4 fruit fly cellular contexts compared by ENCODE assay signal in genomic region chr3L:8524816-8525625, dm6.
A peak's percentile ranks its signal among the peaks of the same experiment; 100 is the strongest.
TF ChIP-seq lines count a peak whose summit lies in the region.

Gene GstO1, minus strand, starts transcription at chr3L:8524866.
Gene foi, plus strand, starts transcription at chr3L:8525244.

TF ChIP-seq in whole organism, adult, 20 proteins besides CTCF, POLR2A, EP300 and RAD21 (continued from another document):
- peak; percentile 57 for TF ChIP-seq Mnt (GFP tag; optimal IDR thresholded peaks at IDR 0.05; lab: Kevin White, UChicago)
- peak; percentile 19 for TF ChIP-seq CG33017 (tag; optimal IDR thresholded peaks at IDR 0.05; lab: Kevin White, UChicago)

TF ChIP-seq in whole organism, embryonic, 481 proteins besides CTCF, POLR2A, EP300 and RAD21 (continued from another document and continues in another):
- TF ChIP-seq Bgb (GFP tag; IDR thresholded peaks at IDR 0.05; lab: Robert Waterston, UW; ENCODE audit: partially characterized antibody) (peak; percentile 99), CG42726 (GFP tag; IDR thresholded peaks at IDR 0.05; lab: Robert Waterston, UW; ENCODE audit: partially characterized antibody) (peak; percentile 98), pb (GFP tag; optimal IDR thresholded peaks at IDR 0.05; lab: Kevin White, UChicago) (peak; percentile 25), Awh (GFP tag; IDR thresholded peaks at IDR 0.05; lab: Robert Waterston, UW) (no peak), CG3838 (GFP tag; optimal IDR thresholded peaks at IDR 0.05; lab: Kevin White, UChicago) (peak; percentile 29), CG7556 (GFP tag; optimal IDR thresholded peaks at IDR 0.05; lab: Kevin White, UChicago) (no peak), CG34422 (GFP tag; IDR thresholded peaks at IDR 0.05; lab: Robert Waterston, UW) (peak; percentile 31; the same call in 2 of the 3 replicates), Asciz (GFP tag; optimal IDR thresholded peaks at IDR 0.05; lab: Kevin White, UChicago) (no peak), Sin3A (optimal IDR thresholded peaks at IDR 0.05; lab: Kevin White, UChicago) (peak; percentile 20), CG16779 (GFP tag; IDR thresholded peaks at IDR 0.05; lab: Robert Waterston, UW) (no peak), bab2 (GFP tag; optimal IDR thresholded peaks at IDR 0.05; lab: Kevin White, UChicago) (no peak), MBD-R2 (GFP tag; IDR thresholded peaks at IDR 0.05; lab: Robert Waterston, UW) (peak; percentile 68), Mrtf (GFP tag; IDR thresholded peaks at IDR 0.05; lab: Robert Waterston, UW) (no peak), CG14014 (GFP tag; IDR thresholded peaks at IDR 0.05; lab: Robert Waterston, UW) (no peak; the same call in 1 of the 2 replicates), Hsf (GFP tag; optimal IDR thresholded peaks at IDR 0.05; lab: Kevin White, UChicago) (peak; percentile 3), CG7987 (GFP tag; optimal IDR thresholded peaks at IDR 0.05; lab: Kevin White, UChicago) (no peak), Atf3 (GFP tag; optimal IDR thresholded peaks at IDR 0.05; lab: Kevin White, UChicago) (no peak), CG14667 (GFP tag; IDR thresholded peaks at IDR 0.05; lab: Robert Waterston, UW) (no peak), CG14965 (GFP tag; optimal IDR thresholded peaks at IDR 0.05; lab: Kevin White, UChicago; ENCODE audit: borderline replicate concordance) (no peak), CG12391 (tag; optimal IDR thresholded peaks at IDR 0.05; lab: Kevin White, UChicago) (peak; percentile 68), CG6765 (GFP tag; optimal IDR thresholded peaks at IDR 0.05; lab: Kevin White, UChicago) (peak; percentile 44), vnd (GFP tag; IDR thresholded peaks at IDR 0.05; lab: Robert Waterston, UW; ENCODE audit: partially characterized antibody) (peak; percentile 99), Hmr (GFP tag; optimal IDR thresholded peaks at IDR 0.05; lab: Kevin White, UChicago) (peak; percentile 10), Ravus (GFP tag; IDR thresholded peaks at IDR 0.05; lab: Robert Waterston, UW) (no peak), sima (GFP tag; optimal IDR thresholded peaks at IDR 0.05; lab: Kevin White, UChicago) (no peak), scrt (GFP tag; optimal IDR thresholded peaks at IDR 0.05; lab: Kevin White, UChicago) (peak; percentile 0), CG1603 (tag; optimal IDR thresholded peaks at IDR 0.05; lab: Kevin White, UChicago) (peak; percentile 74), MESR4 (GFP tag; optimal IDR thresholded peaks at IDR 0.05; lab: Kevin White, UChicago) (peak; percentile 77), luna (GFP tag; optimal IDR thresholded peaks at IDR 0.05; lab: Kevin White, UChicago) (no peak), CG13287 (GFP tag; IDR thresholded peaks at IDR 0.05; lab: Robert Waterston, UW; ENCODE audit: partially characterized antibody) (peak; percentile 97), CG10959 (GFP tag; IDR thresholded peaks at IDR 0.05; lab: Robert Waterston, UW) (no peak), Lhr (GFP tag; optimal IDR thresholded peaks at IDR 0.05; lab: Kevin White, UChicago) (no peak), ato (GFP tag; IDR thresholded peaks at IDR 0.05; lab: Robert Waterston, UW; ENCODE audit: partially characterized antibody) (peak; percentile 99), slp2 (GFP tag; optimal IDR thresholded peaks at IDR 0.05; lab: Kevin White, UChicago) (no peak), Hr78 (GFP tag; optimal IDR thresholded peaks at IDR 0.05; lab: Kevin White, UChicago) (no peak), CG10147 (GFP tag; optimal IDR thresholded peaks at IDR 0.05; lab: Kevin White, UChicago) (peak; percentile 6), shn (GFP tag; optimal IDR thresholded peaks at IDR 0.05; lab: Kevin White, UChicago) (no peak), zf30C (GFP tag; optimal IDR thresholded peaks at IDR 0.05; lab: Kevin White, UChicago) (no peak), vvl (GFP tag; IDR thresholded peaks at IDR 0.05; lab: Robert Waterston, UW) (peak; percentile 48), chif (GFP tag; optimal IDR thresholded peaks at IDR 0.05; lab: Kevin White, UChicago) (no peak), sim (GFP tag; IDR thresholded peaks at IDR 0.05; lab: Robert Waterston, UW) (no peak), CG11398 (GFP tag; optimal IDR thresholded peaks at IDR 0.05; lab: Kevin White, UChicago) (no peak), CG1792 (GFP tag; optimal IDR thresholded peaks at IDR 0.05; lab: Kevin White, UChicago) (no peak)

TF ChIP-seq in whole organism, prepupa, 60 proteins besides CTCF, POLR2A, EP300 and RAD21 (continued from another document):
- TF ChIP-seq esn (GFP tag; optimal IDR thresholded peaks at IDR 0.05; lab: Kevin White, UChicago), result peak; percentile 48
- peak; percentile 82 for TF ChIP-seq CG1621 (tag; optimal IDR thresholded peaks at IDR 0.05; lab: Kevin White, UChicago)
- TF ChIP-seq OdsH (GFP tag; optimal IDR thresholded peaks at IDR 0.05; lab: Kevin White, UChicago), result no peak
- peak; percentile 10 for TF ChIP-seq CG8632 (GFP tag; optimal IDR thresholded peaks at IDR 0.05; lab: Kevin White, UChicago)
- no peak for TF ChIP-seq Eip75B (GFP tag; optimal IDR thresholded peaks at IDR 0.05; lab: Kevin White, UChicago)
- peak; percentile 14 for TF ChIP-seq CG10669 (GFP tag; optimal IDR thresholded peaks at IDR 0.05; lab: Kevin White, UChicago)
- peak; percentile 82 for TF ChIP-seq svp (GFP tag; lab: Kevin White, UChicago)
- no peak for TF ChIP-seq CG8319 (GFP tag; optimal IDR thresholded peaks at IDR 0.05; lab: Kevin White, UChicago)
- TF ChIP-seq CG6163 (GFP tag; IDR thresholded peaks at IDR 0.05; lab: Robert Waterston, UW), result no peak
- TF ChIP-seq Hr4 (GFP tag; optimal IDR thresholded peaks at IDR 0.05; lab: Kevin White, UChicago), result no peak
- no peak for TF ChIP-seq fd85E (GFP tag; optimal IDR thresholded peaks at IDR 0.05; lab: Kevin White, UChicago)
- TF ChIP-seq achi (GFP tag; optimal IDR thresholded peaks at IDR 0.05; lab: Kevin White, UChicago), result peak; percentile 58
- no peak for TF ChIP-seq fkh (GFP tag; optimal IDR thresholded peaks at IDR 0.05; lab: Kevin White, UChicago)
- peak; percentile 40 for TF ChIP-seq topi (GFP tag; optimal IDR thresholded peaks at IDR 0.05; lab: Kevin White, UChicago)
- peak; percentile 16 for TF ChIP-seq Ets96B (tag; optimal IDR thresholded peaks at IDR 0.05; lab: Kevin White, UChicago)
- no peak for TF ChIP-seq CG4318 (GFP tag; optimal IDR thresholded peaks at IDR 0.05; lab: Kevin White, UChicago)
- TF ChIP-seq CG32006 (GFP tag; optimal IDR thresholded peaks at IDR 0.05; lab: Kevin White, UChicago), result peak; percentile 38
- peak; percentile 22 for TF ChIP-seq pdm3 (GFP tag; optimal IDR thresholded peaks at IDR 0.05; lab: Kevin White, UChicago)
- TF ChIP-seq CG31627 (GFP tag; optimal IDR thresholded peaks at IDR 0.05; lab: Kevin White, UChicago), result peak; percentile 30

TF ChIP-seq in whole organism, wandering third instar larva, 38 proteins besides CTCF, POLR2A, EP300 and RAD21 (continued from another document):
- no peak for TF ChIP-seq Jra (GFP tag; optimal IDR thresholded peaks at IDR 0.05; lab: Kevin White, UChicago)
TF ChIP-seq in whole organism, wandering third instar larva: peak in this region for 13.
